Worm (Caenorhabditis elegans) whole organism, young adult: ENCODE results near the gene T02E9.6.
A peak's percentile ranks its signal among the peaks of the same experiment; 100 is the strongest.

ENCODE experiments used
- Y53F4B.3 ChIP-seq: fragments of 200-800 bp; sonication (Bioruptor generic); IDR thresholded peaks from 2 replicates; pipeline ENCODE4 v1.3.6; 2022; ENCODE audit warnings: missing genetic modification reagents, missing genetic modification characterization, missing compliant biosample characterization
- ama-1 ChIP-seq, 3 experiments: fragments of 150-350 bp in 1 of 3; sonication (generic microtip) in 2 of 3; optimal IDR thresholded peaks; 2 replicates each; lab custom pipeline; 2014 to 2018; ENCODE audit warnings: missing biosample characterization in 2 of 3, missing genetic modification characterization in 2 of 3, missing genetic modification reagents in 2 of 3
- bed-2 ChIP-seq: fragments of 200-800 bp; sonication (Bioruptor generic); IDR thresholded peaks from 2 replicates; pipeline ENCODE4 v1.3.6; 2022; ENCODE audit warnings: missing genetic modification reagents, missing genetic modification characterization, missing compliant biosample characterization
- ceh-100 ChIP-seq: fragments of 200-800 bp; sonication (Bioruptor generic); IDR thresholded peaks from 2 replicates; pipeline ENCODE4 v1.3.6; 2022; ENCODE audit warnings: missing genetic modification reagents, missing genetic modification characterization, missing compliant biosample characterization
- ceh-91 ChIP-seq: fragments of 200-800 bp; sonication (Bioruptor generic); IDR thresholded peaks from 2 replicates; pipeline ENCODE4 v1.3.6; 2022; ENCODE audit warnings: missing genetic modification reagents, missing genetic modification characterization, missing compliant biosample characterization
- gei-17 ChIP-seq: fragments of 200-800 bp; sonication (Bioruptor generic); optimal IDR thresholded peaks from 2 replicates; lab custom pipeline; 2018; ENCODE audit warnings: mild to moderate bottlenecking, missing genetic modification characterization, missing compliant biosample characterization
- lsy-27 ChIP-seq: sonication (generic microtip); optimal IDR thresholded peaks from 2 replicates; lab custom pipeline; 2017; ENCODE audit warnings: missing genetic modification characterization, mild to moderate bottlenecking, missing compliant biosample characterization, antibody characterized with exemption, missing genotype, borderline replicate concordance; ENCODE audit not compliant: insufficient read depth
- mel-28 ChIP-seq: sonication (generic microtip); optimal IDR thresholded peaks from 2 replicates; lab custom pipeline; 2016; ENCODE audit warnings: borderline replicate concordance, mild to moderate bottlenecking, missing genetic modification characterization, missing compliant biosample characterization
- mxl-1 ChIP-seq: sonication (generic microtip); optimal IDR thresholded peaks from 2 replicates; lab custom pipeline; 2016; ENCODE audit warnings: missing genetic modification characterization, missing compliant biosample characterization
- nfya-1 ChIP-seq: sonication (generic microtip); optimal IDR thresholded peaks from 2 replicates; lab custom pipeline; 2017; ENCODE audit warnings: antibody characterized with exemption, missing compliant biosample characterization, missing genetic modification characterization, borderline replicate concordance; ENCODE audit not compliant: insufficient read depth
- nhr-27 ChIP-seq: fragments of 200-800 bp; sonication (Bioruptor generic); optimal IDR thresholded peaks from 2 replicates; lab custom pipeline; 2018; ENCODE audit warnings: mild to moderate bottlenecking, missing genetic modification characterization, moderate library complexity, missing compliant biosample characterization
- pha-4 ChIP-seq: fragments of 150-350 bp; sonication (generic microtip); optimal IDR thresholded peaks from 2 replicates; lab custom pipeline; 2014; ENCODE audit warnings: missing biosample characterization, missing genetic modification reagents, missing genetic modification characterization
- rcor-1 ChIP-seq: fragments of 200-800 bp; sonication (Bioruptor generic); IDR thresholded peaks from 2 replicates; pipeline ENCODE4 v1.3.6; 2022; ENCODE audit warnings: missing genetic modification reagents, missing genetic modification characterization, missing compliant biosample characterization

ce11 chrV:11314025-11314880 lies 19.8 kb downstream of the T02E9.6 start:
- TF ChIP-seq pha-4 (tag; lab: Kevin White, UChicago), result no peak
- peak; percentile 89 for TF ChIP-seq mel-28 (tag; lab: Kevin White, UChicago)
- peak; percentile 87 for TF ChIP-seq gei-17 (GFP tag; lab: Kevin White, UChicago)
- peak; percentile 86 for TF ChIP-seq ceh-100 (GFP tag; lab: Robert Waterston, UW)
- no peak for TF ChIP-seq nfya-1
- peak; percentile 84 for TF ChIP-seq Y53F4B.3
- TF ChIP-seq ama-1 (optimal IDR thresholded peaks at IDR 0.05; lab: Kevin White, UChicago), result no peak
- peak; percentile 95 to 96 for TF ChIP-seq ama-1 (GFP tag; optimal IDR thresholded peaks at IDR 0.05; lab: Kevin White, UChicago)
- TF ChIP-seq ceh-91, result peak; percentile 65
- TF ChIP-seq nhr-27 (tag; lab: Kevin White, UChicago), result peak; percentile 99
- TF ChIP-seq rcor-1 (GFP tag; lab: Robert Waterston, UW), result peak; percentile 95
- TF ChIP-seq mxl-1 (tag; lab: Kevin White, UChicago), result peak; percentile 98
- peak; percentile 87 for TF ChIP-seq bed-2
- peak; percentile 92 for TF ChIP-seq lsy-27 (tag; lab: Kevin White, UChicago)
